Worm (Caenorhabditis elegans): ENCODE results near the gene D2007.1.

Gene D2007.1

ce11 chrIII:8126978-8127377 lies 28.3 kb upstream of the D2007.1 start (continued):
- no peak for TF ChIP-seq sox-4 (tag; optimal IDR thresholded peaks at IDR 0.05)
- TF ChIP-seq pros-1 (tag; optimal IDR thresholded peaks at IDR 0.05) = no peak

- TF ChIP-seq hlh-6 (tag; optimal IDR thresholded peaks at IDR 0.05) (no peak), tbx-2 (tag; optimal IDR thresholded peaks at IDR 0.05) (no peak), gmeb-2 (tag; optimal IDR thresholded peaks at IDR 0.05) (no peak), ceh-19 (GFP tag; optimal IDR thresholded peaks at IDR 0.05) (no peak), K02D7.2 (tag; optimal IDR thresholded peaks at IDR 0.05) (no peak), C08G9.2 (tag; optimal IDR thresholded peaks at IDR 0.05) (no peak), unc-86 (tag; optimal IDR thresholded peaks at IDR 0.05) (no peak), ceh-30 (tag; optimal IDR thresholded peaks at IDR 0.05) (no peak), F13H6.1 (tag; optimal IDR thresholded peaks at IDR 0.05) (no peak), pros-1 (tag; optimal IDR thresholded peaks at IDR 0.05) (no peak), ama-1 (optimal IDR thresholded peaks at IDR 0.05) (no peak), ceh-6 (GFP tag; optimal IDR thresholded peaks at IDR 0.05) (no peak), fkh-10 (GFP tag; optimal IDR thresholded peaks at IDR 0.05) (no peak), K09A11.1 (tag; optimal IDR thresholded peaks at IDR 0.05; ENCODE audit: insufficient read depth) (no peak), odd-2 (tag; optimal IDR thresholded peaks at IDR 0.05) (no peak), hlh-8 (tag; optimal IDR thresholded peaks at IDR 0.05) (no peak)
These were observed 26.1 kb upstream of the D2007.1 start for ce11 chrIII:8129195-8129594.

ce11 chrIII:8130177-8130902 lies 24.9 kb upstream of the D2007.1 start, which contains the start of the genes rpl-21 and C14B9.10:
rpl-21 (minus strand) TSS chrIII:8130227.
C14B9.10 (plus strand) TSS chrIII:8130852.
- TF ChIP-seq che-1 (tag; optimal IDR thresholded peaks at IDR 0.05) (no peak), unc-55 (GFP tag; optimal IDR thresholded peaks at IDR 0.05) (peak; percentile 73), ceh-9 (tag; optimal IDR thresholded peaks at IDR 0.05) (no peak), nfya-1 (tag; optimal IDR thresholded peaks at IDR 0.05) (peak; percentile 92), unc-42 (tag; optimal IDR thresholded peaks at IDR 0.05) (peak; percentile 61), ceh-31 (tag; optimal IDR thresholded peaks at IDR 0.05) (peak; percentile 64), hlh-8 (tag; optimal IDR thresholded peaks at IDR 0.05) (no peak), fkh-10 (GFP tag; optimal IDR thresholded peaks at IDR 0.05) (no peak), rnt-1 (tag; optimal IDR thresholded peaks at IDR 0.05) (no peak), ref-2 (tag; optimal IDR thresholded peaks at IDR 0.05) (no peak), tbx-2 (tag; optimal IDR thresholded peaks at IDR 0.05) (peak; percentile 49), dve-1 (tag; optimal IDR thresholded peaks at IDR 0.05) (peak; percentile 28), ceh-48 (tag; optimal IDR thresholded peaks at IDR 0.05) (no peak), elt-2 (tag; optimal IDR thresholded peaks at IDR 0.05) (peak; percentile 23), fkh-6 (tag; optimal IDR thresholded peaks at IDR 0.05) (no peak), madf-2 (tag; optimal IDR thresholded peaks at IDR 0.05) (no peak), hlh-30 (tag; optimal IDR thresholded peaks at IDR 0.05; ENCODE audit: insufficient read depth) (peak; percentile 46), syd-9 (tag; optimal IDR thresholded peaks at IDR 0.05) (no peak), ceh-6 (GFP tag; optimal IDR thresholded peaks at IDR 0.05) (no peak), ceh-18 (tag; optimal IDR thresholded peaks at IDR 0.05) (peak; percentile 27), hlh-13 (GFP tag; optimal IDR thresholded peaks at IDR 0.05) (no peak), ama-1 (optimal IDR thresholded peaks at IDR 0.05) (no peak), ceh-19 (GFP tag; optimal IDR thresholded peaks at IDR 0.05) (no peak)

ce11 chrIII:8132496-8132895 lies 22.8 kb upstream of the D2007.1 start:
- TF ChIP-seq tbx-2 (tag; optimal IDR thresholded peaks at IDR 0.05) (peak; percentile 2), K02D7.2 (tag; optimal IDR thresholded peaks at IDR 0.05) (no peak), ceh-2 (tag; optimal IDR thresholded peaks at IDR 0.05) (no peak), pha-2 (tag; optimal IDR thresholded peaks at IDR 0.05) (peak; percentile 32), pat-9 (tag; optimal IDR thresholded peaks at IDR 0.05) (no peak)

Data from whole organism, late embryonic.